Worm (Caenorhabditis elegans) whole organism, early embryonic: Measurements from ENCODE around the gene M57.1.

Experiments used
- ama-1 ChIP-seq: fragments of 150-350 bp; optimal IDR thresholded peaks from 2 replicates; lab custom pipeline; 2014
- scrt-1 ChIP-seq: fragments of 200-800 bp; sonication (Bioruptor generic); IDR thresholded peaks from 2 replicates; pipeline ENCODE4 v1.3.6; 2022; ENCODE audit warnings: missing genetic modification characterization, missing compliant biosample characterization

ce11 chrIV:3505940-3506339 lies 26.3 kb upstream of the M57.1 start:
- TF ChIP-seq scrt-1 (GFP tag; lab: Robert Waterston, UW) (no peak), ama-1 (lab: Kevin White, UChicago) (peak; percentile 41)
